Worm (Caenorhabditis elegans): Measurements from ENCODE around the gene srh-183.

DNA sequence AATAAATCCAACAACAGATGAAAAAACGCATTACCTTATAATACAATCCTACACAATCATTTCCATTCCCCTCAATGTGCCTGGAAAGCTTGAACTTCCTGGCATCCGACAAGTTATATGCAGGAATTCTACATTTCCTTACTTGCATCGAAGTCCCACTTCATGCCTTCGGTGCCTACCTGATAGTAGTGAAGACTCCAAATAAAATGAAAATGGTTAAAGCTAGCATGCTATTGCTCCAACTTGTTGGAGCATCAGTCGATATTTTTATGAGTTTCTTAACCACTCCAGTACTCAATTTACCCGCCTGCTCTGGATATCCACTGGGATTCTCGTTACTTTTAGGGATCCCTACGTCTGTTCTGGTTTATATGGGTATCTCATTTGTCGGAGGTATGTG, 12.5 kb downstream of the srh-183 start, which contains the start of gene srh-171:
- TF ChIP-seq tab-1 (GFP tag; IDR thresholded peaks at IDR 0.05) (no peak), T22C8.4 (GFP tag; IDR thresholded peaks at IDR 0.05) (no peak), ref-1 (GFP tag; conservative IDR thresholded peaks at IDR 0.05) (no peak), ztf-29 (GFP tag; IDR thresholded peaks at IDR 0.05) (no peak), med-1 (GFP tag; optimal IDR thresholded peaks at IDR 0.05; ENCODE audit: insufficient read depth) (no peak), cog-1 (tag; optimal IDR thresholded peaks at IDR 0.05) (no peak), flt-1 (GFP tag; IDR thresholded peaks at IDR 0.05) (no peak)

Measured in whole organism, midembryonic.